Fruit fly (Drosophila melanogaster) whole organism, prepupa: ENCODE results near the gene mip130.

ENCODE experiments used
- Blimp-1 ChIP-seq: fragments of 200-800 bp; sonication (Bioruptor generic); optimal IDR thresholded peaks from 3 replicates; lab custom pipeline; 2017; ENCODE audit warnings: missing biosample characterization, missing genetic modification characterization, mild to moderate bottlenecking, moderate library complexity, missing genetic modification reagents
- CG10631 ChIP-seq: fragments of 200-800 bp; sonication (Bioruptor generic); optimal IDR thresholded peaks from 2 replicates; lab custom pipeline; 2016; ENCODE audit warnings: missing biosample characterization, missing genetic modification characterization
- CG10669 ChIP-seq: fragments of 200-800 bp; sonication (Bioruptor generic); optimal IDR thresholded peaks from 3 replicates; lab custom pipeline; 2018; ENCODE audit warnings: missing biosample characterization, mild to moderate bottlenecking, missing genetic modification characterization, moderate library complexity
- CG11294 ChIP-seq: fragments of 200-800 bp; sonication (Bioruptor generic); IDR thresholded peaks from 2 replicates; pipeline ENCODE4 v1.3.6; 2022; ENCODE audit warnings: missing biosample characterization, missing genetic modification characterization
- CG11762 ChIP-seq: fragments of 200-800 bp; sonication (Bioruptor generic); optimal IDR thresholded peaks from 3 replicates; lab custom pipeline; 2016; ENCODE audit warnings: missing biosample characterization, missing genetic modification characterization; ENCODE audit not compliant: insufficient read depth
- CG1621 ChIP-seq: fragments of 200-800 bp; sonication (Bioruptor generic); optimal IDR thresholded peaks from 3 replicates; lab custom pipeline; 2018; ENCODE audit warnings: missing biosample characterization, mild to moderate bottlenecking, missing genetic modification characterization
- CG16779 ChIP-seq: fragments of 200-800 bp; sonication (Bioruptor generic); optimal IDR thresholded peaks from 3 replicates; lab custom pipeline; 2017; ENCODE audit warnings: missing biosample characterization, mild to moderate bottlenecking, missing genetic modification characterization
- CG3032 ChIP-seq: fragments of 200-800 bp; optimal IDR thresholded peaks from 2 replicates; lab custom pipeline; 2019; ENCODE audit warnings: missing biosample characterization, mild to moderate bottlenecking, missing genetic modification characterization, moderate library complexity
- CG31627 ChIP-seq: fragments of 200-800 bp; sonication (Bioruptor generic); optimal IDR thresholded peaks from 3 replicates; lab custom pipeline; 2016; ENCODE audit warnings: missing biosample characterization, missing genetic modification characterization
- CG34406 ChIP-seq: fragments of 200-800 bp; sonication (Bioruptor generic); optimal IDR thresholded peaks from 3 replicates; lab custom pipeline; 2016; ENCODE audit warnings: missing biosample characterization, missing genetic modification characterization
- CG3919 ChIP-seq: fragments of 200-800 bp; sonication (Bioruptor generic); optimal IDR thresholded peaks from 3 replicates; lab custom pipeline; 2016; ENCODE audit warnings: missing biosample characterization, missing genetic modification characterization
- CG4318 ChIP-seq: fragments of 200-800 bp; sonication (Bioruptor generic); optimal IDR thresholded peaks from 3 replicates; lab custom pipeline; 2017; ENCODE audit warnings: missing biosample characterization, mild to moderate bottlenecking, missing genetic modification characterization
- CG6276 ChIP-seq: fragments of 200-800 bp; sonication (Bioruptor generic); optimal IDR thresholded peaks from 2 replicates; lab custom pipeline; 2017; ENCODE audit warnings: missing biosample characterization, mild to moderate bottlenecking, missing genetic modification characterization
- CG6792 ChIP-seq: fragments of 200-800 bp; sonication (Bioruptor generic); optimal IDR thresholded peaks from 3 replicates; lab custom pipeline; 2016; ENCODE audit warnings: missing biosample characterization, missing genetic modification characterization
- CG6854 ChIP-seq: fragments of 200-800 bp; sonication (Bioruptor generic); optimal IDR thresholded peaks from 2 replicates; lab custom pipeline; 2017; ENCODE audit warnings: missing biosample characterization, mild to moderate bottlenecking, missing genetic modification characterization
- CG7368 ChIP-seq: fragments of 200-800 bp; sonication (Bioruptor generic); optimal IDR thresholded peaks from 3 replicates; lab custom pipeline; 2016; ENCODE audit warnings: missing biosample characterization, missing genetic modification characterization
- CG8119 ChIP-seq: fragments of 200-800 bp; sonication (Bioruptor generic); IDR thresholded peaks from 3 replicates; pipeline ENCODE4 v1.3.6; 2022; ENCODE audit warnings: missing biosample characterization, missing genetic modification characterization
- CG8319 ChIP-seq: fragments of 200-800 bp; sonication (Bioruptor generic); optimal IDR thresholded peaks from 3 replicates; lab custom pipeline; 2016; ENCODE audit warnings: missing biosample characterization, missing genetic modification characterization
- CG8632 ChIP-seq: fragments of 200-800 bp; sonication (Bioruptor generic); optimal IDR thresholded peaks from 3 replicates; lab custom pipeline; 2016; ENCODE audit warnings: missing biosample characterization, missing genetic modification characterization
- CG9139 ChIP-seq: fragments of 200-800 bp; sonication (Bioruptor generic); optimal IDR thresholded peaks from 3 replicates; lab custom pipeline; 2017; ENCODE audit warnings: missing biosample characterization, mild to moderate bottlenecking, missing genetic modification characterization
- Eip75B ChIP-seq: fragments of 200-800 bp; sonication (Bioruptor generic); optimal IDR thresholded peaks from 3 replicates; lab custom pipeline; 2016; ENCODE audit warnings: missing biosample characterization, missing genetic modification characterization
- Ets21C ChIP-seq: fragments of 200-800 bp; sonication (Bioruptor generic); optimal IDR thresholded peaks from 3 replicates; lab custom pipeline; 2016; ENCODE audit warnings: missing biosample characterization, missing genetic modification characterization
- Ets96B ChIP-seq: fragments of 200-800 bp; optimal IDR thresholded peaks from 2 replicates; lab custom pipeline; 2019; ENCODE audit warnings: missing biosample characterization, mild to moderate bottlenecking, missing genetic modification characterization, moderate library complexity
- Gug ChIP-seq: fragments of 200-800 bp; sonication (Bioruptor generic); IDR thresholded peaks from 2 replicates; pipeline ENCODE4 v1.3.6; 2022; ENCODE audit warnings: missing biosample characterization, missing genetic modification characterization
- Hr39 ChIP-seq: fragments of 200-800 bp; sonication (Bioruptor generic); optimal IDR thresholded peaks from 2 replicates; lab custom pipeline; 2016; ENCODE audit warnings: missing biosample characterization, missing genetic modification characterization
- Hr4 ChIP-seq: fragments of 200-800 bp; sonication (Bioruptor generic); optimal IDR thresholded peaks from 3 replicates; lab custom pipeline; 2016; ENCODE audit warnings: missing biosample characterization, missing genetic modification characterization
- Lpt ChIP-seq: fragments of 200-800 bp; sonication (Bioruptor generic); optimal IDR thresholded peaks from 3 replicates; lab custom pipeline; 2016; ENCODE audit warnings: missing biosample characterization, missing genetic modification characterization
- Met ChIP-seq: fragments of 200-800 bp; sonication (Bioruptor generic); optimal IDR thresholded peaks from 3 replicates; lab custom pipeline; 2016; ENCODE audit warnings: missing biosample characterization, missing genetic modification characterization
- OdsH ChIP-seq: fragments of 200-800 bp; sonication (Bioruptor generic); optimal IDR thresholded peaks from 3 replicates; lab custom pipeline; 2016; ENCODE audit warnings: missing biosample characterization, missing genetic modification characterization
- Sox15 ChIP-seq: fragments of 200-800 bp; sonication (Bioruptor generic); optimal IDR thresholded peaks from 3 replicates; lab custom pipeline; 2016; ENCODE audit warnings: missing biosample characterization, missing genetic modification characterization
- achi ChIP-seq: fragments of 200-800 bp; sonication (Bioruptor generic); optimal IDR thresholded peaks from 3 replicates; lab custom pipeline; 2016; ENCODE audit warnings: missing biosample characterization, missing genetic modification characterization
- cyc ChIP-seq: fragments of 200-800 bp; sonication (Bioruptor generic); optimal IDR thresholded peaks from 3 replicates; lab custom pipeline; 2016; ENCODE audit warnings: missing biosample characterization, missing genetic modification characterization
- dac ChIP-seq: fragments of 200-800 bp; sonication (Bioruptor generic); optimal IDR thresholded peaks from 2 replicates; lab custom pipeline; 2017; ENCODE audit warnings: missing biosample characterization, mild to moderate bottlenecking, missing genetic modification characterization
- dsx ChIP-seq: fragments of 200-800 bp; optimal IDR thresholded peaks from 3 replicates; lab custom pipeline; 2019; ENCODE audit warnings: missing biosample characterization, mild to moderate bottlenecking, missing genetic modification characterization, moderate library complexity; ENCODE audit not compliant: poor library complexity, severe bottlenecking
- eg ChIP-seq: fragments of 200-800 bp; sonication (Bioruptor generic); IDR thresholded peaks from 3 replicates; pipeline ENCODE4 v1.3.6; 2022; ENCODE audit warnings: missing biosample characterization, missing genetic modification characterization
- fd59A ChIP-seq: fragments of 200-800 bp; sonication (Bioruptor generic); optimal IDR thresholded peaks from 2 replicates; lab custom pipeline; 2017; ENCODE audit warnings: missing biosample characterization, mild to moderate bottlenecking, missing genetic modification characterization, missing genetic modification reagents
- fkh ChIP-seq: fragments of 200-800 bp; sonication (Bioruptor generic); optimal IDR thresholded peaks from 3 replicates; lab custom pipeline; 2017; ENCODE audit warnings: missing biosample characterization, mild to moderate bottlenecking, missing genetic modification characterization, moderate library complexity
- lz ChIP-seq: fragments of 200-800 bp; sonication (Bioruptor generic); optimal IDR thresholded peaks from 3 replicates; lab custom pipeline; 2016; ENCODE audit warnings: missing biosample characterization, missing genetic modification characterization
- net ChIP-seq: fragments of 200-800 bp; sonication (Bioruptor generic); optimal IDR thresholded peaks from 3 replicates; lab custom pipeline; 2016; ENCODE audit warnings: missing biosample characterization, missing genetic modification characterization
- pdm3 ChIP-seq: fragments of 200-800 bp; sonication (Bioruptor generic); optimal IDR thresholded peaks from 3 replicates; lab custom pipeline; 2016; ENCODE audit warnings: missing biosample characterization, missing genetic modification characterization
- salr ChIP-seq, 2 experiments: fragments of 200-800 bp; sonication (Bioruptor generic); optimal IDR thresholded peaks; 3 replicates each; lab custom pipeline; 2016 to 2018; ENCODE audit warnings: missing biosample characterization in 2 of 2, missing genetic modification characterization in 2 of 2, mild to moderate bottlenecking in 1 of 2
- spab ChIP-seq: fragments of 200-800 bp; sonication (Bioruptor generic); optimal IDR thresholded peaks from 2 replicates; lab custom pipeline; 2017; ENCODE audit warnings: missing biosample characterization, mild to moderate bottlenecking, missing genetic modification characterization, missing genetic modification reagents
- ss ChIP-seq, 2 experiments: fragments of 200-800 bp; sonication (Bioruptor generic); optimal IDR thresholded peaks; 2 replicates in 1 of 2; 3 replicates in 1 of 2; lab custom pipeline; 2017 to 2018; ENCODE audit warnings: mild to moderate bottlenecking in 2 of 2, missing biosample characterization in 2 of 2, missing genetic modification characterization in 2 of 2, moderate library complexity in 1 of 2
- svp ChIP-seq: fragments of 200-800 bp; sonication (Bioruptor generic); peaks from one replicate; lab custom pipeline; 2016; ENCODE audit warnings: missing biosample characterization, missing genetic modification characterization
- vri ChIP-seq: fragments of 200-800 bp; sonication (Bioruptor generic); optimal IDR thresholded peaks from 3 replicates; lab custom pipeline; 2016; ENCODE audit warnings: missing biosample characterization, mild to moderate bottlenecking, missing genetic modification characterization

mip130 gene

dm6 chrX:1965979-1966778 lies 58.1 kb downstream of the mip130 start (continued):
- TF ChIP-seq cyc (GFP tag; lab: Kevin White, UChicago) (no peak), dac (GFP tag; lab: Kevin White, UChicago) (peak; percentile 23), CG8632 (GFP tag; lab: Kevin White, UChicago) (no peak), CG3919 (GFP tag; lab: Kevin White, UChicago) (no peak), CG6792 (no peak), svp (GFP tag; lab: Kevin White, UChicago) (no peak), CG16779 (tag; lab: Kevin White, UChicago) (peak; percentile 19), Gug (GFP tag; lab: Robert Waterston, UW) (0 out of 2 replicates have a peak, but pooled peaks have one; percentile 21), CG4318 (no peak), CG11762 (GFP tag; lab: Kevin White, UChicago) (no peak), salr (GFP tag; optimal IDR thresholded peaks at IDR 0.05; lab: Kevin White, UChicago) (peak in 1 of 2 experiments; percentile 12), CG8319 (no peak), fkh (no peak), ss (GFP tag; optimal IDR thresholded peaks at IDR 0.05; lab: Kevin White, UChicago) (peak in 1 of 2 experiments; percentile 29), CG31627 (GFP tag; lab: Kevin White, UChicago) (no peak), Hr4 (peak; percentile 25), achi (GFP tag; lab: Kevin White, UChicago) (no peak), CG10669 (GFP tag; lab: Kevin White, UChicago) (no peak), pdm3 (GFP tag; lab: Kevin White, UChicago) (no peak), Lpt (GFP tag; lab: Kevin White, UChicago) (peak; percentile 64), CG9139 (GFP tag; lab: Kevin White, UChicago) (no peak), fd59A (GFP tag; lab: Kevin White, UChicago) (no peak), CG6276 (GFP tag; lab: Kevin White, UChicago) (peak; percentile 87), spab (GFP tag; lab: Kevin White, UChicago) (no peak), CG6854 (no peak), CG11294 (GFP tag; lab: Robert Waterston, UW) (peak; percentile 35; the same call in 1 of the 2 replicates), CG7368 (GFP tag; lab: Kevin White, UChicago) (no peak), CG8119 (GFP tag; lab: Robert Waterston, UW) (peak; percentile 72), OdsH (GFP tag; lab: Kevin White, UChicago) (peak; percentile 6), lz (GFP tag; lab: Kevin White, UChicago) (no peak), CG10631 (no peak), CG1621 (no peak), Ets96B (tag; lab: Kevin White, UChicago) (peak; percentile 11), Ets21C (GFP tag; lab: Kevin White, UChicago) (no peak)

- TF ChIP-seq ss (GFP tag; optimal IDR thresholded peaks at IDR 0.05; lab: Kevin White, UChicago), result peak in 1 of 2 experiments; percentile 27
- TF ChIP-seq Gug (GFP tag; lab: Robert Waterston, UW), result 0 out of 2 replicates have a peak, but pooled peaks have one; percentile 9
- TF ChIP-seq eg (GFP tag; lab: Robert Waterston, UW), result peak; percentile 76
- TF ChIP-seq Eip75B (GFP tag; lab: Kevin White, UChicago), result no peak
- peak; percentile 15 for TF ChIP-seq CG34406
- TF ChIP-seq CG7368 (GFP tag; lab: Kevin White, UChicago), result no peak
- no peak for TF ChIP-seq Blimp-1 (GFP tag; lab: Kevin White, UChicago)
- no peak for TF ChIP-seq CG3032 (tag; lab: Kevin White, UChicago)
- peak in 1 of 2 experiments; percentile 3 for TF ChIP-seq salr (GFP tag; optimal IDR thresholded peaks at IDR 0.05; lab: Kevin White, UChicago)
- TF ChIP-seq Ets21C (GFP tag; lab: Kevin White, UChicago), result no peak
- no peak for TF ChIP-seq Sox15 (GFP tag; lab: Kevin White, UChicago)
- peak; percentile 3 for TF ChIP-seq Met (GFP tag; lab: Kevin White, UChicago)
- no peak for TF ChIP-seq cyc (GFP tag; lab: Kevin White, UChicago)
- no peak for TF ChIP-seq vri (GFP tag; lab: Kevin White, UChicago)
- no peak for TF ChIP-seq Lpt (GFP tag; lab: Kevin White, UChicago)
- no peak for TF ChIP-seq Ets96B (tag; lab: Kevin White, UChicago)
- TF ChIP-seq spab (GFP tag; lab: Kevin White, UChicago), result no peak
- TF ChIP-seq net (GFP tag; lab: Kevin White, UChicago), result no peak
- TF ChIP-seq CG9139 (GFP tag; lab: Kevin White, UChicago), result no peak
- peak; percentile 44 for TF ChIP-seq achi (GFP tag; lab: Kevin White, UChicago)
- no peak for TF ChIP-seq CG1621
- no peak for TF ChIP-seq fkh
- peak; percentile 11 for TF ChIP-seq CG6792
- TF ChIP-seq Hr39 (GFP tag; lab: Kevin White, UChicago), result no peak
- no peak for TF ChIP-seq dsx (GFP tag; lab: Kevin White, UChicago)
Measured at dm6 chrX:1966779-1967520, 58.9 kb downstream of the mip130 start.
